Worm (Caenorhabditis elegans): Measurements from ENCODE around the gene F17E9.5.

Gene F17E9.5

ce11 chrIV:8307408-8307807 lies 38.2 kb upstream of the F17E9.5 start:
- TF ChIP-seq B0310.2 (tag; optimal IDR thresholded peaks at IDR 0.05) (no peak), tra-4 (tag; optimal IDR thresholded peaks at IDR 0.05) (no peak), ceh-13 (GFP tag; optimal IDR thresholded peaks at IDR 0.05) (no peak), hnd-1 (tag; optimal IDR thresholded peaks at IDR 0.05) (no peak), hmg-4 (GFP tag; optimal IDR thresholded peaks at IDR 0.05) (no peak), hmbx-1 (tag; optimal IDR thresholded peaks at IDR 0.05) (no peak), ets-7 (tag; optimal IDR thresholded peaks at IDR 0.05) (no peak), F13C5.2 (tag; optimal IDR thresholded peaks at IDR 0.05) (no peak), tbx-11 (GFP tag; IDR thresholded peaks at IDR 0.05) (no peak), tbx-37 (GFP tag; conservative IDR thresholded peaks at IDR 0.05) (no peak), flt-1 (GFP tag; IDR thresholded peaks at IDR 0.05) (no peak), scrt-1 (GFP tag; IDR thresholded peaks at IDR 0.05) (no peak), sea-1 (GFP tag; conservative IDR thresholded peaks at IDR 0.05) (no peak), ceh-36 (tag; optimal IDR thresholded peaks at IDR 0.05) (no peak), pes-1 (GFP tag; IDR thresholded peaks at IDR 0.05) (no peak), aly-1 (tag; optimal IDR thresholded peaks at IDR 0.05) (no peak), ama-1 (optimal IDR thresholded peaks at IDR 0.05) (no peak)

ce11 chrIV:8312105-8312504 lies 33.5 kb upstream of the F17E9.5 start:
- TF ChIP-seq tbx-11 (GFP tag; IDR thresholded peaks at IDR 0.05) (no peak), flt-1 (GFP tag; IDR thresholded peaks at IDR 0.05) (no peak), ceh-36 (tag; optimal IDR thresholded peaks at IDR 0.05) (no peak), sea-1 (GFP tag; conservative IDR thresholded peaks at IDR 0.05) (no peak), tra-4 (tag; optimal IDR thresholded peaks at IDR 0.05) (no peak), aly-1 (tag; optimal IDR thresholded peaks at IDR 0.05) (no peak), hmg-4 (GFP tag; optimal IDR thresholded peaks at IDR 0.05) (no peak), ets-7 (tag; optimal IDR thresholded peaks at IDR 0.05) (no peak), ceh-13 (GFP tag; optimal IDR thresholded peaks at IDR 0.05) (no peak), tbx-37 (GFP tag; conservative IDR thresholded peaks at IDR 0.05) (no peak), ama-1 (optimal IDR thresholded peaks at IDR 0.05) (no peak)

ce11 chrIV:8312846-8313245 lies 32.8 kb upstream of the F17E9.5 start, which contains the start of gene F35H10.10:
Gene F35H10.10 (minus strand): TSS chrIV:8312946.
- no peak for TF ChIP-seq scrt-1 (GFP tag; IDR thresholded peaks at IDR 0.05)
- no peak for TF ChIP-seq B0310.2 (tag; optimal IDR thresholded peaks at IDR 0.05)
- no peak for TF ChIP-seq flt-1 (GFP tag; IDR thresholded peaks at IDR 0.05)
- TF ChIP-seq tbx-37 (GFP tag; conservative IDR thresholded peaks at IDR 0.05) = no peak
- no peak for TF ChIP-seq pes-1 (GFP tag; IDR thresholded peaks at IDR 0.05)
- no peak for TF ChIP-seq ceh-36 (tag; optimal IDR thresholded peaks at IDR 0.05)
- TF ChIP-seq ama-1 (optimal IDR thresholded peaks at IDR 0.05) = no peak
- TF ChIP-seq aly-1 (tag; optimal IDR thresholded peaks at IDR 0.05) = no peak
- TF ChIP-seq ets-7 (tag; optimal IDR thresholded peaks at IDR 0.05) = no peak
- TF ChIP-seq hnd-1 (tag; optimal IDR thresholded peaks at IDR 0.05) = no peak
- no peak for TF ChIP-seq F13C5.2 (tag; optimal IDR thresholded peaks at IDR 0.05)
- TF ChIP-seq tbx-11 (GFP tag; IDR thresholded peaks at IDR 0.05) = no peak
- no peak for TF ChIP-seq tra-4 (tag; optimal IDR thresholded peaks at IDR 0.05)
- TF ChIP-seq hmbx-1 (tag; optimal IDR thresholded peaks at IDR 0.05) = no peak

ce11 chrIV:8317800-8318199 lies 27.8 kb upstream of the F17E9.5 start:
- TF ChIP-seq tbx-11 (GFP tag; IDR thresholded peaks at IDR 0.05) (no peak), ama-1 (optimal IDR thresholded peaks at IDR 0.05) (no peak), tbx-37 (GFP tag; conservative IDR thresholded peaks at IDR 0.05) (no peak), ceh-36 (tag; optimal IDR thresholded peaks at IDR 0.05) (no peak), hmbx-1 (tag; optimal IDR thresholded peaks at IDR 0.05) (no peak), tra-4 (tag; optimal IDR thresholded peaks at IDR 0.05) (no peak), sea-1 (GFP tag; conservative IDR thresholded peaks at IDR 0.05) (no peak), hmg-4 (GFP tag; optimal IDR thresholded peaks at IDR 0.05) (no peak), ets-7 (tag; optimal IDR thresholded peaks at IDR 0.05) (no peak), hnd-1 (tag; optimal IDR thresholded peaks at IDR 0.05) (no peak), pes-1 (GFP tag; IDR thresholded peaks at IDR 0.05) (no peak), scrt-1 (GFP tag; IDR thresholded peaks at IDR 0.05) (no peak), B0310.2 (tag; optimal IDR thresholded peaks at IDR 0.05) (no peak), F13C5.2 (tag; optimal IDR thresholded peaks at IDR 0.05) (no peak)

ce11 chrIV:8318799-8319198 lies 26.8 kb upstream of the F17E9.5 start:
- no peak for TF ChIP-seq ets-7 (tag; optimal IDR thresholded peaks at IDR 0.05)
- TF ChIP-seq scrt-1 (GFP tag; IDR thresholded peaks at IDR 0.05) = no peak
- TF ChIP-seq hmg-4 (GFP tag; optimal IDR thresholded peaks at IDR 0.05) = no peak
- TF ChIP-seq sea-1 (GFP tag; conservative IDR thresholded peaks at IDR 0.05) = no peak
- TF ChIP-seq F13C5.2 (tag; optimal IDR thresholded peaks at IDR 0.05) = no peak
- TF ChIP-seq aly-1 (tag; optimal IDR thresholded peaks at IDR 0.05) = no peak
- TF ChIP-seq ama-1 (optimal IDR thresholded peaks at IDR 0.05) = no peak
- no peak for TF ChIP-seq hmbx-1 (tag; optimal IDR thresholded peaks at IDR 0.05)
- no peak for TF ChIP-seq tra-4 (tag; optimal IDR thresholded peaks at IDR 0.05)
- no peak for TF ChIP-seq ceh-36 (tag; optimal IDR thresholded peaks at IDR 0.05)
- TF ChIP-seq ceh-13 (GFP tag; optimal IDR thresholded peaks at IDR 0.05) = no peak
- no peak for TF ChIP-seq tbx-11 (GFP tag; IDR thresholded peaks at IDR 0.05)
- no peak for TF ChIP-seq hnd-1 (tag; optimal IDR thresholded peaks at IDR 0.05)
- TF ChIP-seq flt-1 (GFP tag; IDR thresholded peaks at IDR 0.05) = no peak
- TF ChIP-seq tbx-37 (GFP tag; conservative IDR thresholded peaks at IDR 0.05) = no peak
- TF ChIP-seq B0310.2 (tag; optimal IDR thresholded peaks at IDR 0.05) = no peak
- TF ChIP-seq pes-1 (GFP tag; IDR thresholded peaks at IDR 0.05) = no peak

ce11 chrIV:8325667-8326066 lies 20.0 kb upstream of the F17E9.5 start, which contains the start of gene F35H10.3:
Gene F35H10.3 (plus strand): TSS chrIV:8325967.
- TF ChIP-seq tbx-37 (GFP tag; conservative IDR thresholded peaks at IDR 0.05) (no peak), tbx-11 (GFP tag; IDR thresholded peaks at IDR 0.05) (no peak), tra-4 (tag; optimal IDR thresholded peaks at IDR 0.05) (no peak), aly-1 (tag; optimal IDR thresholded peaks at IDR 0.05) (no peak), ceh-13 (GFP tag; optimal IDR thresholded peaks at IDR 0.05) (no peak), ets-7 (tag; optimal IDR thresholded peaks at IDR 0.05) (no peak), F13C5.2 (tag; optimal IDR thresholded peaks at IDR 0.05) (no peak), scrt-1 (GFP tag; IDR thresholded peaks at IDR 0.05) (no peak), ceh-36 (tag; optimal IDR thresholded peaks at IDR 0.05) (no peak), hmg-4 (GFP tag; optimal IDR thresholded peaks at IDR 0.05) (no peak), hmbx-1 (tag; optimal IDR thresholded peaks at IDR 0.05) (no peak), ama-1 (optimal IDR thresholded peaks at IDR 0.05) (no peak), sea-1 (GFP tag; conservative IDR thresholded peaks at IDR 0.05) (no peak), pes-1 (GFP tag; IDR thresholded peaks at IDR 0.05) (no peak)

ce11 chrIV:8328913-8329312 lies 16.7 kb upstream of the F17E9.5 start, which contains the start of gene F35H10.2:
Gene F35H10.2 (plus strand): TSS chrIV:8329213.
- no peak for TF ChIP-seq ets-7 (tag; optimal IDR thresholded peaks at IDR 0.05)
- no peak for TF ChIP-seq flt-1 (GFP tag; IDR thresholded peaks at IDR 0.05)
- TF ChIP-seq B0310.2 (tag; optimal IDR thresholded peaks at IDR 0.05) = no peak
- no peak for TF ChIP-seq tbx-37 (GFP tag; conservative IDR thresholded peaks at IDR 0.05)
- no peak for TF ChIP-seq scrt-1 (GFP tag; IDR thresholded peaks at IDR 0.05)
- TF ChIP-seq hmg-4 (GFP tag; optimal IDR thresholded peaks at IDR 0.05) = no peak
- TF ChIP-seq aly-1 (tag; optimal IDR thresholded peaks at IDR 0.05) = no peak
- TF ChIP-seq hnd-1 (tag; optimal IDR thresholded peaks at IDR 0.05) = no peak
- no peak for TF ChIP-seq tra-4 (tag; optimal IDR thresholded peaks at IDR 0.05)
- no peak for TF ChIP-seq ceh-13 (GFP tag; optimal IDR thresholded peaks at IDR 0.05)
